Worm (Caenorhabditis elegans) whole organism, early embryonic: Measurements from ENCODE around the gene R09F10.8.

Experiments
- B0310.2 ChIP-seq: sonication (generic microtip); optimal IDR thresholded peaks from 2 replicates; lab custom pipeline; 2016; ENCODE audit warnings: mild to moderate bottlenecking, missing genetic modification characterization, missing compliant biosample characterization
- ama-1 ChIP-seq: fragments of 150-350 bp; optimal IDR thresholded peaks from 2 replicates; lab custom pipeline; 2014
- ceh-13 ChIP-seq: fragments of 200-800 bp; sonication (Bioruptor generic); optimal IDR thresholded peaks from 2 replicates; lab custom pipeline; 2018; ENCODE audit warnings: mild to moderate bottlenecking, missing genetic modification characterization, missing compliant biosample characterization
- ets-7 ChIP-seq: sonication (generic microtip); optimal IDR thresholded peaks from 2 replicates; lab custom pipeline; 2016; ENCODE audit warnings: missing genotype, missing genetic modification characterization, missing compliant biosample characterization
- flt-1 ChIP-seq: fragments of 200-800 bp; sonication (Bioruptor generic); IDR thresholded peaks from 2 replicates; pipeline ENCODE4 v1.3.6; 2022; ENCODE audit warnings: missing genetic modification characterization, missing compliant biosample characterization
- scrt-1 ChIP-seq: fragments of 200-800 bp; sonication (Bioruptor generic); IDR thresholded peaks from 2 replicates; pipeline ENCODE4 v1.3.6; 2022; ENCODE audit warnings: missing genetic modification characterization, missing compliant biosample characterization
- sea-1 ChIP-seq: fragments of 200-800 bp; sonication (Bioruptor generic); conservative IDR thresholded peaks from 2 replicates; pipeline ENCODE4 v1.3.6; 2022; ENCODE audit warnings: missing genetic modification characterization, missing compliant biosample characterization
- tbx-11 ChIP-seq: fragments of 200-800 bp; sonication (Bioruptor generic); IDR thresholded peaks from 2 replicates; pipeline ENCODE4 v1.3.6; 2022; ENCODE audit warnings: missing genetic modification characterization, missing compliant biosample characterization

DNA sequence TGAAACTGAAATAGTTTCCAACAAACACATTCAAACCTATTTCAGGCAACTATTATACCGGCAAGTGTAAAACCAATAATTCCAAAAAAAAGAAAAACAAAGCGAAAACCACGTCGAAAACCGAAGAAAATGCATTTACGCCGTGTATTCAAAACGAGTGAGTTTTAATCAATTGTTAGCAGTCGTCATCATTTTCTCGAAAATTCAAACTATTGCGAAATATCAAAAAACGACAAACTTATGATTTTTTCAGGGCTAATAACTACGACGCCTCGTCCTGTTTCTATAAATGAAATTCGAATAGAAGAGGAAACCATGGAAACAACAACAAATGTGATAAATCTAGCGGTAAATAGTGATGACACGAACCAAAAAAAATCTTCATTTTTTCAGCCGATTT, 40.1 kb downstream of the R09F10.8 start:
- TF ChIP-seq sea-1, result no peak
- no peak for TF ChIP-seq tbx-11 (GFP tag; lab: Robert Waterston, UW)
- TF ChIP-seq B0310.2 (tag; lab: Kevin White, UChicago), result no peak
- TF ChIP-seq ceh-13 (GFP tag; lab: Kevin White, UChicago), result no peak
- TF ChIP-seq scrt-1 (GFP tag; lab: Robert Waterston, UW), result no peak
- no peak for TF ChIP-seq flt-1 (GFP tag; lab: Robert Waterston, UW)
- no peak for TF ChIP-seq ama-1
- TF ChIP-seq ets-7 (tag; lab: Kevin White, UChicago), result no peak
